Worm (Caenorhabditis elegans) whole organism, L4 larva: ENCODE data around the gene srw-119.
"Not testable (repeated sequence)": the region's sequence is repeated elsewhere in the genome, so short reads cannot be mapped to it uniquely, and the experiment has no call there.

Source experiments
- F10B5.3 ChIP-seq: sonication (generic microtip); optimal IDR thresholded peaks from 2 replicates; lab custom pipeline; 2016; ENCODE audit warnings: mild to moderate bottlenecking, missing genetic modification characterization, missing compliant biosample characterization
- F49E8.2 ChIP-seq: sonication (generic microtip); optimal IDR thresholded peaks from 2 replicates; lab custom pipeline; 2016; ENCODE audit warnings: missing compliant biosample characterization, mild to moderate bottlenecking, missing genetic modification characterization, borderline replicate concordance
- Y105C5A.15 ChIP-seq: fragments of 200-800 bp; sonication (Bioruptor generic); IDR thresholded peaks from 2 replicates; pipeline ENCODE4 v1.3.6; 2022; ENCODE audit warnings: missing genetic modification characterization, missing compliant biosample characterization
- Y48G9A.11 ChIP-seq: fragments of 200-800 bp; sonication (Bioruptor generic); IDR thresholded peaks from 2 replicates; pipeline ENCODE4 v1.3.6; 2022; ENCODE audit warnings: missing genetic modification reagents, missing genetic modification characterization, missing compliant biosample characterization
- aha-1 ChIP-seq: fragments of 150-350 bp; peaks from one replicate; lab custom pipeline; 2014; ENCODE audit warnings: missing biosample characterization, missing genetic modification characterization
- aly-2 ChIP-seq: sonication (generic microtip); optimal IDR thresholded peaks from 2 replicates; lab custom pipeline; 2018; ENCODE audit warnings: missing biosample characterization, missing genetic modification characterization
- ama-1 ChIP-seq: fragments of 150-350 bp; optimal IDR thresholded peaks from 2 replicates; lab custom pipeline; 2014; ENCODE audit warnings: inconsistent platforms, mixed read lengths
- attf-4 ChIP-seq: sonication (generic microtip); optimal IDR thresholded peaks from 3 replicates; lab custom pipeline; 2017; ENCODE audit warnings: missing biosample characterization, missing genetic modification characterization
- ceh-20 ChIP-seq: fragments of 200-800 bp; sonication (Bioruptor generic); IDR thresholded peaks from 2 replicates; pipeline ENCODE4 v1.3.6; 2022; ENCODE audit warnings: missing genetic modification reagents, missing genetic modification characterization, missing compliant biosample characterization
- ceh-28 ChIP-seq: fragments of 150-350 bp; optimal IDR thresholded peaks from 2 replicates; lab custom pipeline; 2014; ENCODE audit warnings: missing biosample characterization, missing genetic modification reagents, missing genetic modification characterization
- ceh-32 ChIP-seq: sonication (generic microtip); optimal IDR thresholded peaks from 2 replicates; lab custom pipeline; 2016; ENCODE audit warnings: mild to moderate bottlenecking, missing genetic modification characterization, missing compliant biosample characterization; ENCODE audit not compliant: poor library complexity
- ceh-44 ChIP-seq: fragments of 200-800 bp; sonication (Bioruptor generic); IDR thresholded peaks from 2 replicates; pipeline ENCODE4 v1.3.6; 2022; ENCODE audit warnings: missing genetic modification reagents, missing genetic modification characterization, missing compliant biosample characterization
- cey-2 ChIP-seq: sonication (generic microtip); optimal IDR thresholded peaks from 3 replicates; lab custom pipeline; 2017; ENCODE audit warnings: missing genetic modification characterization, mild to moderate bottlenecking, missing compliant biosample characterization, antibody characterized with exemption, borderline replicate concordance; ENCODE audit not compliant: insufficient read depth
- daf-16 ChIP-seq, 3 experiments: sonication (generic microtip); optimal IDR thresholded peaks; 2 replicates each; lab custom pipeline; 2016 to 2017; ENCODE audit warnings: missing genetic modification characterization in 3 of 3, missing genetic modification reagents in 3 of 3, mild to moderate bottlenecking in 2 of 3, missing compliant biosample characterization in 2 of 3, missing biosample characterization in 1 of 3, moderate library complexity in 1 of 3
- dmd-6 ChIP-seq: fragments of 200-800 bp; sonication (Bioruptor generic); IDR thresholded peaks from 2 replicates; pipeline ENCODE4 v1.3.6; 2022; ENCODE audit warnings: missing genetic modification reagents, missing genetic modification characterization, missing compliant biosample characterization
- dmd-8 ChIP-seq: fragments of 200-800 bp; sonication (Bioruptor generic); IDR thresholded peaks from 2 replicates; pipeline ENCODE4 v1.3.6; 2022; ENCODE audit warnings: missing genetic modification characterization, missing compliant biosample characterization
- egl-43 ChIP-seq: fragments of 200-800 bp; sonication (Bioruptor generic); IDR thresholded peaks from 2 replicates; pipeline ENCODE4 v1.3.6; 2022; ENCODE audit warnings: missing genetic modification reagents, missing genetic modification characterization, missing compliant biosample characterization
- gei-8 ChIP-seq: fragments of 200-800 bp; sonication (Bioruptor generic); optimal IDR thresholded peaks from 2 replicates; lab custom pipeline; 2018; ENCODE audit warnings: mild to moderate bottlenecking, missing genetic modification characterization, missing compliant biosample characterization
- hif-1 ChIP-seq, 2 experiments: sonication (generic microtip); optimal IDR thresholded peaks; 2 replicates each; lab custom pipeline; 2016 to 2017; ENCODE audit warnings: missing compliant biosample characterization in 2 of 2, missing genetic modification characterization in 2 of 2, missing genetic modification reagents in 2 of 2, missing genotype in 2 of 2, mild to moderate bottlenecking in 1 of 2
- hlh-11 ChIP-seq: fragments of 200-800 bp; sonication (Bioruptor generic); optimal IDR thresholded peaks from 2 replicates; lab custom pipeline; 2018; ENCODE audit warnings: mild to moderate bottlenecking, missing genetic modification characterization, missing compliant biosample characterization
- jun-1 ChIP-seq: fragments of 150-350 bp; optimal IDR thresholded peaks from 2 replicates; lab custom pipeline; 2014; ENCODE audit warnings: missing biosample characterization, missing genetic modification reagents, missing genetic modification characterization
- lim-7 ChIP-seq: fragments of 200-800 bp; sonication (Bioruptor generic); IDR thresholded peaks from 2 replicates; pipeline ENCODE4 v1.3.6; 2022; ENCODE audit warnings: missing genetic modification characterization, missing compliant biosample characterization
- lin-13 ChIP-seq: fragments of 150-350 bp; optimal IDR thresholded peaks from 2 replicates; lab custom pipeline; 2014; ENCODE audit warnings: missing biosample characterization, missing genetic modification reagents, missing genetic modification characterization
- lin-15B ChIP-seq: fragments of 150-350 bp; sonication (generic microtip); optimal IDR thresholded peaks from 3 replicates; lab custom pipeline; 2014; ENCODE audit warnings: missing biosample characterization, missing genetic modification characterization
- lin-29 ChIP-seq: fragments of 200-800 bp; sonication (Bioruptor generic); IDR thresholded peaks from 2 replicates; pipeline ENCODE4 v1.3.6; 2022; ENCODE audit warnings: missing genetic modification reagents, missing genetic modification characterization, missing compliant biosample characterization
- mep-1 ChIP-seq: fragments of 150-350 bp; sonication (generic microtip); optimal IDR thresholded peaks from 3 replicates; lab custom pipeline; 2014; ENCODE audit warnings: missing biosample characterization, missing genetic modification characterization
- mes-2 ChIP-seq: sonication (generic microtip); optimal IDR thresholded peaks from 2 replicates; lab custom pipeline; 2016; ENCODE audit warnings: missing genotype, mild to moderate bottlenecking, missing genetic modification characterization, missing compliant biosample characterization; ENCODE audit not compliant: poor library complexity, severe bottlenecking
- mxl-3 ChIP-seq: fragments of 200-800 bp; sonication (Bioruptor generic); optimal IDR thresholded peaks from 2 replicates; lab custom pipeline; 2018; ENCODE audit warnings: mild to moderate bottlenecking, missing genetic modification characterization, missing compliant biosample characterization
- nhr-10 ChIP-seq: fragments of 150-350 bp; optimal IDR thresholded peaks from 2 replicates; lab custom pipeline; 2014; ENCODE audit warnings: missing biosample characterization, missing genetic modification characterization
- nhr-11 ChIP-seq: fragments of 150-350 bp; optimal IDR thresholded peaks from 2 replicates; lab custom pipeline; 2014; ENCODE audit warnings: missing biosample characterization, missing genetic modification characterization
- nhr-77 ChIP-seq: fragments of 150-350 bp; optimal IDR thresholded peaks from 2 replicates; lab custom pipeline; 2014; ENCODE audit warnings: missing biosample characterization, missing genetic modification characterization
- php-3 ChIP-seq: fragments of 200-800 bp; sonication (Bioruptor generic); IDR thresholded peaks from 2 replicates; pipeline ENCODE4 v1.3.6; 2022; ENCODE audit warnings: missing genetic modification reagents, missing genetic modification characterization, missing compliant biosample characterization
- pqm-1 ChIP-seq: sonication (generic microtip); optimal IDR thresholded peaks from 2 replicates; lab custom pipeline; 2017; ENCODE audit warnings: missing biosample characterization, missing genetic modification characterization
- rbr-2 ChIP-seq: sonication (generic microtip); optimal IDR thresholded peaks from 2 replicates; lab custom pipeline; 2016; ENCODE audit warnings: missing genotype, missing genetic modification characterization, missing compliant biosample characterization
- saeg-2 ChIP-seq: fragments of 200-800 bp; sonication (Bioruptor generic); IDR thresholded peaks from 2 replicates; pipeline ENCODE4 v1.3.6; 2022; ENCODE audit warnings: missing genetic modification reagents, missing genetic modification characterization, missing compliant biosample characterization
- skn-1 ChIP-seq: fragments of 150-350 bp; optimal IDR thresholded peaks from 2 replicates; lab custom pipeline; 2014; ENCODE audit warnings: missing biosample characterization, missing genetic modification characterization
- snpc-1.2 ChIP-seq: fragments of 200-800 bp; sonication (Bioruptor generic); IDR thresholded peaks from 2 replicates; pipeline ENCODE4 v1.3.6; 2022; ENCODE audit warnings: missing genetic modification reagents, missing genetic modification characterization, missing compliant biosample characterization
- unc-39 ChIP-seq: sonication (generic microtip); optimal IDR thresholded peaks from 2 replicates; lab custom pipeline; 2017; ENCODE audit warnings: missing biosample characterization, missing genetic modification characterization
- unc-62 ChIP-seq, 3 experiments: fragments of 150-350 bp in 1 of 3; sonication (generic microtip); optimal IDR thresholded peaks in 2 of 3; peaks in 1 of 3; 1 replicate in 1 of 3; 2 replicates in 2 of 3; lab custom pipeline; 2014 to 2017; ENCODE audit warnings: missing biosample characterization in 3 of 3, missing genetic modification characterization in 3 of 3, missing genetic modification reagents in 3 of 3, missing genotype in 1 of 3
- zfp-3 ChIP-seq: fragments of 200-800 bp; sonication (Bioruptor generic); conservative IDR thresholded peaks from 2 replicates; pipeline ENCODE4 v1.3.6; 2022; ENCODE audit warnings: missing genetic modification reagents, missing genetic modification characterization, missing compliant biosample characterization
- zip-2 ChIP-seq: fragments of 150-350 bp; optimal IDR thresholded peaks from 2 replicates; lab custom pipeline; 2014; ENCODE audit warnings: missing biosample characterization, missing genetic modification characterization

Gene srw-119

DNA sequence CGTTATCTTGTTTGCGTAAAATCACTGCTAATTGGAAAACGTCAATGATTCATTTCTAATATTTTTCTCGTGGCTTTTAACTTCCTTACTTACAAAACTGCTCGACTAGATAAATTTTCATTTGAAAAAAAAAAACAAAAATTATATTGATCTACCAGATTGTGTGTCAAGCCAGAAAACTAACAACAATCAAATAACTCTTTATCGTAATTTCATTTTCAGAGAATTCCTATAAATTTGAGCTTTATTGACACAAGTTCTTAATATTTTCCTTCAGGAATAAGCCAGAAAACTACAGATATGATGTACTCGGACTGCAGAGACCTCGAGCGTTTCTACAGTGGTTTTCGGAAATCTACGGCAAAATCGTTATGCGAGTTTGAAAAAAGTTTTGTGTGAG is 23.3 kb downstream of the srw-119 start, which contains the start of gene srw-124:
srw-124 (plus strand) TSS at position 301 of the 400 bp plus-strand sequence.
- TF ChIP-seq php-3 (GFP tag; lab: Robert Waterston, UW) (no peak), nhr-10 (no peak)

DNA sequence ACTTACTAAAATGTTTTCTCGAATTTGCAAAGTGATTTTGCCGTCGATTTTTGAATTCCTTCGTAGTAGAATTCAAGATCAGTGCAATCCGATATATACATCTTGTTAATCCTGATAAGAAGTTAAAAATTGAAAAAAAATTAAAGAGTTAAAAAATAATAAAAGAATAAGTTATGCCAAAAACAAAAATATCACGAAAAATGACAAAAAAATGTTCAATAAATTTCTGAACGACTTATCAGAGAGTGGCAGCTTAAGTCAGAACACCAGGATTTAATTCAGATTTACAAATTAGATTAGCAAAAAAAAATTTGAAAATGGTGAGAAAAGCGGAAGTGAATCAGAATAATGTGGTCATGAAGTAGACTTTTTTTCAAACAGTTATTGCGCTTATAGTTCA is 24.4 kb downstream of the srw-119 start, which contains the start of gene srw-123:
srw-123 (minus strand) TSS at position 101 of the 400 bp plus-strand sequence.
- TF ChIP-seq nhr-77 (tag; lab: Kevin White, UChicago); aly-2 (tag; lab: Kevin White, UChicago); lin-13: not testable (repeated sequence)

DNA sequence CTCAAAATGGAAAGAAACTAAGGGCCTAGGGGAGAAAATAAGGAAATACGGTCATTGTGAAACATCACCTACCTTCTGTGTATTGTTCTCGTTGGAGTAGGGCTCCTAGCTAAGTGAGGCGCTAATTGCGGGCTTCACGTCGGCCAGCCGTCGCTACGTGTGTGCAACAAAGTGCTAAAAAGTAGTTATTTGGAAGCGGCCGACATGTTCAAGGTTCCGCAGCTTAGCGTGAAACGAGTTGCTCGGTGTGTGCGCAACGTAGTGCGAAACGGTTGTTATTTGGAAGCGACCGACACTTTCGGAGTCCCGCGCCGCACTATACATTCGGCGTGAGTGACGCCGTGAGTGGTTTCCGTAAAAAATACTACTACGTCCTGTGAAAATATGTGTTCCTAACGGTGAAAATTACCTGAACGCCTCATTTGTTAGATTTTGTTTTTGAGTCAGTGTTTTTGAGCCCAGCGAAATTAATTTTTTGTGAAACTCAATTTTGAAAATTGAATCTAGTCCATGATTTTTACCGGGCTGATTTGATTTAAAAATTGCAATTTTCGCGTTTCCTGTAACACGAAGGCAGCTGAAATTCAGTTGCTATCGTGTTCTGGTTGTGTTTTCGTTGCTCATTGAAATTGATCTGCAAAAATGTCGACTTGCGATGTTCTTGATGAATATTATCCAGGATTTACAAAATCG is 28.2 kb downstream of the srw-119 start, which contains the start of gene srw-129:
srw-129 (plus strand) TSS at position 643 of the 693 bp plus-strand sequence.
- TF ChIP-seq aha-1 (tag; lab: Kevin White, UChicago) (peak; percentile 91), snpc-1.2 (GFP tag; lab: Robert Waterston, UW) (0 out of 2 replicates have a peak, but pooled peaks have one; percentile 19), egl-43 (no peak), Y48G9A.11 (0 out of 2 replicates have a peak, but pooled peaks have one; percentile 54)

DNA sequence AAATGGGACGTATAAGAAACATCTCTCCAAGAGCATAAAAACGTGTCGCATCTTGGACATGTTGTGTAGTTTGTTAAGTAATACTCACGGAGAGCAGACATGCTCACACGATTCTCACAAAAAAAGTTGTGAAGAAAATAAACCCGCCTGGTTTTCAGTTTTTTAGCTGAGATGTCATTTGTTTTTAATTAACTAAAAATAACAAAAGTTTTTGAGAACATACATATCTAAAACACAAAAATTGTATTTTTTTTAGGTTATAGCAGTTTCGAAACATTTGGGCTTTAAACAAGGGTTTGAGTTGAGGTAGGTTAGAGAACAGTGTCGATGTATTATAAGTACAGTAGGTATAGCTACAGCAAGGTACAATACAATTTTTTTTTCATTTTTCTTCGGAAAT is 34.9 kb downstream of the srw-119 start, which contains the start of gene srh-88:
srh-88 (minus strand) TSS at position 101 of the 400 bp plus-strand sequence.
- TF ChIP-seq daf-16 (GFP tag; optimal IDR thresholded peaks at IDR 0.05; lab: Kevin White, UChicago) (no peak), daf-16 (tag; optimal IDR thresholded peaks at IDR 0.05; lab: Kevin White, UChicago) (no peak), pqm-1 (tag; lab: Kevin White, UChicago) (no peak), lin-13 (no peak), unc-39 (tag; lab: Kevin White, UChicago) (no peak), F10B5.3 (no peak), ama-1 (lab: Kevin White, UChicago) (no peak), mes-2 (no peak), lin-15B (tag; lab: Kevin White, UChicago) (no peak), zip-2 (tag; lab: Kevin White, UChicago) (no peak), saeg-2 (GFP tag; lab: Robert Waterston, UW) (no peak), ceh-20 (GFP tag; lab: Robert Waterston, UW) (no peak), nhr-11 (no peak), hif-1 (tag; optimal IDR thresholded peaks at IDR 0.05; lab: Kevin White, UChicago) (no peak), ceh-32 (tag; lab: Kevin White, UChicago) (no peak), F49E8.2 (tag; lab: Kevin White, UChicago) (no peak), jun-1 (no peak), mep-1 (no peak), skn-1 (tag; lab: Kevin White, UChicago) (no peak)

DNA sequence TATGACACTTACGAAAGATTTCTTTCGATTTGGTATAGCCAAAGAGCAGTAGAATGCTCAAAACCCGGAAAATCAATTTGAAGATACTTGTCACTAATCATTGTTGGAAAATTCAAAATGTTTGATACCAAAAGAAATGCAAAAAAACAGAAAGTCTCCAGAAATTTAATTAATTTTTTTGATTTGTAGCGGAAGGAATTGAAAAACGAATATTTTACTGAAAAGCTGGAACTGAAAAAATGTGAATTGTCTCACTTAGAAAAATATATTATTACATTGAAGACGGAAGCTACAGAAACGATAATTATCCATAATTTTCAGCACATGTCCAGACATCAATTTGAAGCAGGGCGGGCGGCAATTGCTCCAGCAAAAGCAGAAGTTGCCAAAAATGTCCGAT is 36.7 kb downstream of the srw-119 start, which contains the start of gene srw-138:
srw-138 (minus strand) TSS at position 101 of the 400 bp plus-strand sequence.
- TF ChIP-seq attf-4 (no peak), unc-62 (GFP tag; optimal IDR thresholded peaks at IDR 0.05 in 1 of 2; lab: Kevin White, UChicago) (peak in 1 of 2 experiments; percentile 60), unc-62 (tag; optimal IDR thresholded peaks at IDR 0.05; lab: Kevin White, UChicago) (no peak), aha-1 (tag; lab: Kevin White, UChicago) (peak; percentile 40)

DNA sequence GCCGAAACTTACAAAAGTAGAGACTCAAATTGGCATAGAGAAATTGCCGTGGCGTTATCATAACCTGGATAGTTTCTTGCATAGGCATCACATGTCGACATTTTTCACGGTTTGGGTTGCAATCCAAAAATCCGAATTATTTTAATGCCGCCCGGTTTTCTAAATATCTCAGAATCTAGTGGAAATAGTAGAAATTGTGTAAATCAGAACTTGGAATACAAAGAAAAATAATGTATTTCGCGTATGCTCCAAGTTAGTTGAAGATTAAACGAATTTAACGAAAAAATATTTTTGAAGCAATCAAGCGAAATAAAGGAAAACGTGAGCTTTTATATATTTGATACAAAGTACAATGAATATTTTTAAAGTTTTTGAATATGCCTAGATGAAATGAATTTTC is 38.7 kb downstream of the srw-119 start, which contains the start of gene srw-144:
srw-144 (minus strand) TSS at position 101 of the 400 bp plus-strand sequence.
- TF ChIP-seq hlh-11 (tag; lab: Kevin White, UChicago) (no peak), dmd-6 (GFP tag; lab: Robert Waterston, UW) (no peak), ceh-44 (GFP tag; lab: Robert Waterston, UW) (no peak), Y105C5A.15 (GFP tag; lab: Robert Waterston, UW) (no peak), mxl-3 (GFP tag; lab: Kevin White, UChicago) (no peak), unc-62 (GFP tag; optimal IDR thresholded peaks at IDR 0.05 in 1 of 2; lab: Kevin White, UChicago) (no peak), unc-62 (tag; optimal IDR thresholded peaks at IDR 0.05; lab: Kevin White, UChicago) (no peak), lim-7 (GFP tag; lab: Robert Waterston, UW) (no peak), rbr-2 (tag; lab: Kevin White, UChicago) (no peak), dmd-8 (no peak), cey-2 (tag; lab: Kevin White, UChicago) (no peak), zfp-3 (GFP tag; lab: Robert Waterston, UW) (no peak), lin-29 (GFP tag; lab: Robert Waterston, UW) (no peak), gei-8 (no peak), ceh-28 (no peak), egl-43 (no peak)
